Fruit fly (Drosophila melanogaster): ENCODE measurements around the gene CG14989.

The CG14989 gene

dm6 chr3L:4071561-4072049 lies 15.8 kb upstream of the CG14989 start, which contains the start of gene wit (continued):
- TF ChIP-seq Tbp (GFP tag; optimal IDR thresholded peaks at IDR 0.05) = no peak
- TF ChIP-seq bsh (GFP tag; optimal IDR thresholded peaks at IDR 0.05) = peak in 1 of 2 experiments; percentile 31
- no peak for TF ChIP-seq CG1602 (GFP tag; optimal IDR thresholded peaks at IDR 0.05)
- TF ChIP-seq gfzf (GFP tag; optimal IDR thresholded peaks at IDR 0.05) = peak; percentile 32
- TF ChIP-seq CG42726 (GFP tag; IDR thresholded peaks at IDR 0.05; ENCODE audit: partially characterized antibody) = 0 out of 2 replicates have a peak, but pooled peaks have one; percentile 16
- TF ChIP-seq Sox102F (GFP tag; optimal IDR thresholded peaks at IDR 0.05) = peak; percentile 12
- TF ChIP-seq CG2120 (GFP tag; optimal IDR thresholded peaks at IDR 0.05) = peak; percentile 58
- peak; percentile 17 for TF ChIP-seq Camta (GFP tag; optimal IDR thresholded peaks at IDR 0.05)
- TF ChIP-seq Dp (GFP tag; optimal IDR thresholded peaks at IDR 0.05) = peak; percentile 6
- TF ChIP-seq pfk (GFP tag; optimal IDR thresholded peaks at IDR 0.05) = no peak
- TF ChIP-seq nerfin-2 (GFP tag; IDR thresholded peaks at IDR 0.05; ENCODE audit: partially characterized antibody) = no peak
- TF ChIP-seq CG13775 (GFP tag; optimal IDR thresholded peaks at IDR 0.05) = no peak
- no peak for TF ChIP-seq CG17612 (GFP tag; IDR thresholded peaks at IDR 0.05)
- TF ChIP-seq sqz (GFP tag; optimal IDR thresholded peaks at IDR 0.05) = peak; percentile 53
- peak; percentile 22 for TF ChIP-seq CG4707 (GFP tag; optimal IDR thresholded peaks at IDR 0.05)
- TF ChIP-seq ttk (GFP tag; IDR thresholded peaks at IDR 0.05) = 0 out of 2 replicates have a peak, but pooled peaks have one; percentile 22
- no peak for TF ChIP-seq CG11247 (GFP tag; IDR thresholded peaks at IDR 0.05)
- no peak for TF ChIP-seq CG12219 (GFP tag; optimal IDR thresholded peaks at IDR 0.05)
- TF ChIP-seq BtbVII (GFP tag; optimal IDR thresholded peaks at IDR 0.05) = peak; percentile 66
- peak; percentile 45 for TF ChIP-seq odd (GFP tag; optimal IDR thresholded peaks at IDR 0.05)
- no peak for TF ChIP-seq wor (GFP tag; IDR thresholded peaks at IDR 0.05)
- TF ChIP-seq CG14441 (GFP tag; IDR thresholded peaks at IDR 0.05) = no peak
- TF ChIP-seq eyg (GFP tag; optimal IDR thresholded peaks at IDR 0.05) = peak; percentile 41
- no peak for TF ChIP-seq CG31441 (GFP tag; IDR thresholded peaks at IDR 0.05)
- no peak for TF ChIP-seq CG11560 (tag; IDR thresholded peaks at IDR 0.05)
- peak; percentile 36 for TF ChIP-seq CG30403 (GFP tag; optimal IDR thresholded peaks at IDR 0.05)
- no peak for TF ChIP-seq CG10959 (GFP tag; IDR thresholded peaks at IDR 0.05)
- peak; percentile 24 for TF ChIP-seq CG15269 (tag; optimal IDR thresholded peaks at IDR 0.05)
- TF ChIP-seq gsb-n (tag; optimal IDR thresholded peaks at IDR 0.05) = no peak
- peak; percentile 25 for TF ChIP-seq lilli (GFP tag; optimal IDR thresholded peaks at IDR 0.05)
- no peak for TF ChIP-seq bab2 (GFP tag; optimal IDR thresholded peaks at IDR 0.05)
- TF ChIP-seq D19A (tag; optimal IDR thresholded peaks at IDR 0.05) = no peak
- no peak for TF ChIP-seq kay (GFP tag; optimal IDR thresholded peaks at IDR 0.05)
- no peak for TF ChIP-seq crp (GFP tag; optimal IDR thresholded peaks at IDR 0.05)
- TF ChIP-seq hkb (optimal IDR thresholded peaks at IDR 0.05) = no peak
- TF ChIP-seq hkb (GFP tag; IDR thresholded peaks at IDR 0.05) = peak; percentile 49; the same call in 1 of the 2 replicates
- peak; percentile 93 for TF ChIP-seq z (GFP tag; IDR thresholded peaks at IDR 0.05)
- TF ChIP-seq chn (GFP tag; optimal IDR thresholded peaks at IDR 0.05) = no peak
- no peak for TF ChIP-seq lmd (GFP tag; IDR thresholded peaks at IDR 0.05)
- TF ChIP-seq lab (GFP tag; optimal IDR thresholded peaks at IDR 0.05) = peak; percentile 60
- TF ChIP-seq CHES-1-like (GFP tag; optimal IDR thresholded peaks at IDR 0.05) = no peak
- TF ChIP-seq Ets65A (GFP tag) = peak; percentile 80
- no peak for TF ChIP-seq CG10565 (GFP tag; optimal IDR thresholded peaks at IDR 0.05)
- TF ChIP-seq pros (GFP tag; optimal IDR thresholded peaks at IDR 0.05) = no peak
- TF ChIP-seq chm (GFP tag; IDR thresholded peaks at IDR 0.05) = peak; percentile 83
- TF ChIP-seq Antp (GFP tag; optimal IDR thresholded peaks at IDR 0.05) = no peak
- no peak for TF ChIP-seq cwo (GFP tag; optimal IDR thresholded peaks at IDR 0.05)
- TF ChIP-seq Chrac-16 (GFP tag; optimal IDR thresholded peaks at IDR 0.05) = no peak
- peak; percentile 73; the same call in 2 of the 3 replicates for TF ChIP-seq sr (GFP tag; IDR thresholded peaks at IDR 0.05)
- TF ChIP-seq E2f1 (GFP tag; IDR thresholded peaks at IDR 0.05) = no peak
- TF ChIP-seq CG13287 (GFP tag; IDR thresholded peaks at IDR 0.05; ENCODE audit: partially characterized antibody) = peak; percentile 73

Measured in whole organism, embryonic.